Worm (Caenorhabditis elegans) whole organism, mixed stage, embryonic: ENCODE data around the gene F56F11.1.

ENCODE experiments used
- blmp-1 ChIP-seq: fragments of 150-350 bp; optimal IDR thresholded peaks from 2 replicates; lab custom pipeline; 2014; ENCODE audit warnings: missing biosample characterization, missing genetic modification characterization
- elt-1 ChIP-seq: sonication (generic microtip); optimal IDR thresholded peaks from 2 replicates; lab custom pipeline; 2017; ENCODE audit warnings: missing genetic modification characterization, mild to moderate bottlenecking, missing compliant biosample characterization, antibody characterized with exemption, moderate library complexity, borderline replicate concordance; ENCODE audit not compliant: insufficient read depth
- elt-3 ChIP-seq: fragments of 150-350 bp; optimal IDR thresholded peaks from 2 replicates; lab custom pipeline; 2014; ENCODE audit warnings: missing biosample characterization, missing genetic modification characterization
- flh-1 ChIP-seq: fragments of 200-800 bp; sonication (Bioruptor generic); optimal IDR thresholded peaks from 2 replicates; lab custom pipeline; 2018; ENCODE audit warnings: mild to moderate bottlenecking, missing genetic modification characterization, moderate library complexity, missing compliant biosample characterization
- mep-1 ChIP-seq: fragments of 150-350 bp; optimal IDR thresholded peaks from 2 replicates; lab custom pipeline; 2017; ENCODE audit warnings: missing biosample characterization, missing genetic modification reagents, missing genetic modification characterization, inconsistent platforms
- nhr-12 ChIP-seq: fragments of 150-350 bp; optimal IDR thresholded peaks from 2 replicates; lab custom pipeline; 2014; ENCODE audit warnings: missing biosample characterization, missing genetic modification characterization
- nhr-2 ChIP-seq: fragments of 150-350 bp; optimal IDR thresholded peaks from 2 replicates; lab custom pipeline; 2014; ENCODE audit warnings: missing biosample characterization, missing genetic modification characterization
- nhr-76 ChIP-seq: sonication (generic microtip); optimal IDR thresholded peaks from 2 replicates; lab custom pipeline; 2017; ENCODE audit warnings: missing biosample characterization, missing genetic modification characterization
- pha-4 ChIP-seq: fragments of 150-350 bp; optimal IDR thresholded peaks from 2 replicates; lab custom pipeline; 2018; ENCODE audit warnings: missing biosample characterization, missing genetic modification reagents, missing genetic modification characterization
- sptf-1 ChIP-seq: sonication (generic microtip); optimal IDR thresholded peaks from 2 replicates; lab custom pipeline; 2017; ENCODE audit warnings: mild to moderate bottlenecking, missing genetic modification characterization, moderate library complexity, missing compliant biosample characterization
- unc-120 ChIP-seq: sonication (generic microtip); optimal IDR thresholded peaks from 2 replicates; lab custom pipeline; 2017; ENCODE audit warnings: missing genetic modification characterization, missing compliant biosample characterization; ENCODE audit not compliant: poor library complexity, severe bottlenecking
- unc-62 ChIP-seq: fragments of 150-350 bp; optimal IDR thresholded peaks from 2 replicates; lab custom pipeline; 2014; ENCODE audit warnings: missing biosample characterization, missing genetic modification reagents, missing genetic modification characterization
- ztf-11 ChIP-seq: fragments of 150-350 bp; optimal IDR thresholded peaks from 2 replicates; lab custom pipeline; 2014; ENCODE audit warnings: missing biosample characterization, missing genetic modification characterization

- TF ChIP-seq unc-62 (no peak), pha-4 (tag; lab: Kevin White, UChicago) (no peak), nhr-76 (no peak), mep-1 (no peak), nhr-2 (tag; lab: Kevin White, UChicago) (no peak), blmp-1 (tag; lab: Kevin White, UChicago) (no peak), sptf-1 (tag; lab: Kevin White, UChicago) (no peak), flh-1 (no peak), ztf-11 (tag; lab: Kevin White, UChicago) (no peak), elt-3 (tag; lab: Kevin White, UChicago) (no peak), nhr-12 (tag; lab: Kevin White, UChicago) (no peak), elt-1 (no peak), unc-120 (tag; lab: Kevin White, UChicago) (no peak)
Observed at ce11 chrIII:2924658-2925057, 33.1 kb downstream of the F56F11.1 start, which contains the start of gene R10F2.5.
